Fruit fly (Drosophila melanogaster): Measurements from ENCODE around the gene CG17127.

DNA sequence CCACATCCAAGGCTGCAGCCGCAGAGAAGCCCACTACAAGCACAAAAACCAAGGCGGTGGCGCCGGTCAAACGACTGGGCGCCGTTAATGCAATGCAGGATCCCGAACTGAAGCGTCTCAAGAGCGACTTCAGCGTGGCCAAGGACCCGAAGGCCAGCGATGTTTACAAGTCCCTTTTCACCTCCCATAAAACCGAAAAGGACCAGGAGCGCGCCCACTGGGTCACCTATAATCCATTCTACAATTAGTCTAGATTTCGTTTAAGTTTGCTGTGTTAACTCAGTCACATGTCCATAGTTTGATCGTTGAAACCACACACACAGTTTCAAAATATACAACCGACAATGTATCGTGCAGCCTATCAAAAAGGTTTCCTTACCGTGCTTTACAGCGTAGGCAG lies 40.7 kb upstream of the CG17127 start, which contains the start of gene CG17118:
- TF ChIP-seq pan (optimal IDR thresholded peaks at IDR 0.05), result no peak
- no peak for TF ChIP-seq CG8478 (optimal IDR thresholded peaks at IDR 0.05)
- no peak for TF ChIP-seq Dll (optimal IDR thresholded peaks at IDR 0.05)
- no peak for TF ChIP-seq EcR (GFP tag; optimal IDR thresholded peaks at IDR 0.05)
- TF ChIP-seq usp (GFP tag; optimal IDR thresholded peaks at IDR 0.05), result no peak
- TF ChIP-seq psq (optimal IDR thresholded peaks at IDR 0.05), result no peak

Data from whole organism.